Fruit fly (Drosophila melanogaster) whole organism, pupa: ENCODE data around the gene Rok.

Experiments
- CG10348 ChIP-seq: fragments of 200-800 bp; sonication (Bioruptor generic); IDR thresholded peaks from 2 replicates; pipeline ENCODE4 v1.3.6; 2022; ENCODE audit warnings: missing biosample characterization, missing genetic modification characterization
- CG12605 ChIP-seq: fragments of 200-800 bp; sonication (Bioruptor generic); IDR thresholded peaks from 2 replicates; pipeline ENCODE4 v1.3.6; 2022; ENCODE audit warnings: missing biosample characterization, missing genetic modification characterization
- CG13204 ChIP-seq: fragments of 200-800 bp; sonication (Bioruptor generic); optimal IDR thresholded peaks from 2 replicates; lab custom pipeline; 2018; ENCODE audit warnings: missing biosample characterization, mild to moderate bottlenecking, missing genetic modification characterization, moderate library complexity
- CG14655 ChIP-seq: fragments of 200-800 bp; sonication (Bioruptor generic); optimal IDR thresholded peaks from 3 replicates; lab custom pipeline; 2017; ENCODE audit warnings: mild to moderate bottlenecking, missing biosample characterization, missing genetic modification reagents, missing genetic modification characterization
- CG4496 ChIP-seq: fragments of 200-800 bp; sonication (Bioruptor generic); IDR thresholded peaks from 3 replicates; pipeline ENCODE4 v1.3.6; 2022; ENCODE audit warnings: missing biosample characterization, missing genetic modification characterization
- D1 ChIP-seq: fragments of 200-800 bp; sonication (Bioruptor generic); optimal IDR thresholded peaks from 2 replicates; lab custom pipeline; 2018; ENCODE audit warnings: missing biosample characterization, mild to moderate bottlenecking, missing genetic modification characterization, moderate library complexity
- Pif1A ChIP-seq: fragments of 200-800 bp; sonication (Bioruptor generic); optimal IDR thresholded peaks from 3 replicates; lab custom pipeline; 2016; ENCODE audit warnings: missing biosample characterization, missing genetic modification characterization
- Snoo ChIP-seq: fragments of 200-800 bp; sonication (Bioruptor generic); optimal IDR thresholded peaks from 3 replicates; lab custom pipeline; 2017; ENCODE audit warnings: missing biosample characterization, mild to moderate bottlenecking, missing genetic modification characterization, inconsistent platforms
- fd96Ca ChIP-seq: fragments of 200-800 bp; sonication (Bioruptor generic); IDR thresholded peaks from 3 replicates; pipeline ENCODE4 v1.3.6; 2022; ENCODE audit warnings: missing biosample characterization, missing genetic modification characterization
- gl ChIP-seq: fragments of 200-800 bp; sonication (Bioruptor generic); optimal IDR thresholded peaks from 2 replicates; lab custom pipeline; 2018; ENCODE audit warnings: missing biosample characterization, mild to moderate bottlenecking, missing genetic modification characterization
- rn ChIP-seq: fragments of 200-800 bp; sonication (Bioruptor generic); IDR thresholded peaks from 2 replicates; pipeline ENCODE4 v1.3.6; 2022; ENCODE audit warnings: missing biosample characterization, missing genetic modification characterization

- no peak for TF ChIP-seq CG12605 (GFP tag; lab: Robert Waterston, UW)
- TF ChIP-seq CG13204 (GFP tag; lab: Kevin White, UChicago) = no peak
- TF ChIP-seq fd96Ca (GFP tag; lab: Robert Waterston, UW) = no peak
- TF ChIP-seq Pif1A (GFP tag; lab: Kevin White, UChicago) = no peak
- no peak for TF ChIP-seq D1 (tag; lab: Kevin White, UChicago)
- no peak for TF ChIP-seq CG4496 (GFP tag; lab: Robert Waterston, UW)
- TF ChIP-seq Snoo (tag; lab: Kevin White, UChicago) = no peak
- no peak for TF ChIP-seq gl (tag; lab: Kevin White, UChicago)
- TF ChIP-seq rn (GFP tag; lab: Robert Waterston, UW) = no peak
- no peak for TF ChIP-seq CG14655
- no peak for TF ChIP-seq CG10348 (GFP tag; lab: Robert Waterston, UW)
These were observed 11.2 kb upstream of the Rok start for dm6 chrX:16648435-16648781.
